Worm (Caenorhabditis elegans) whole organism, L4 larva: ENCODE results near the gene dpy-13.

Experiments used
- lsy-2 ChIP-seq, 2 experiments: fragments of 150-350 bp in 1 of 2; sonication (generic microtip) in 1 of 2; optimal IDR thresholded peaks; 2 replicates each; lab custom pipeline; 2014 to 2017; ENCODE audit warnings: missing biosample characterization in 2 of 2, missing genetic modification characterization in 2 of 2
- nhr-10 ChIP-seq: fragments of 150-350 bp; optimal IDR thresholded peaks from 2 replicates; lab custom pipeline; 2014; ENCODE audit warnings: missing biosample characterization, missing genetic modification characterization
- nhr-237 ChIP-seq: sonication (generic microtip); optimal IDR thresholded peaks from 2 replicates; lab custom pipeline; 2017; ENCODE audit warnings: missing biosample characterization, missing genetic modification characterization
- nhr-25 ChIP-seq: sonication (generic microtip); optimal IDR thresholded peaks from 2 replicates; lab custom pipeline; 2017; ENCODE audit warnings: missing genetic modification characterization, mild to moderate bottlenecking, missing compliant biosample characterization, antibody characterized with exemption, moderate library complexity, borderline replicate concordance; ENCODE audit not compliant: insufficient read depth
- pqm-1 ChIP-seq: sonication (generic microtip); optimal IDR thresholded peaks from 2 replicates; lab custom pipeline; 2017; ENCODE audit warnings: missing biosample characterization, missing genetic modification characterization
- unc-130 ChIP-seq: sonication (generic microtip); optimal IDR thresholded peaks from 2 replicates; lab custom pipeline; 2016; ENCODE audit warnings: missing genetic modification reagents, missing genetic modification characterization, missing compliant biosample characterization
- unc-62 ChIP-seq, 3 experiments: fragments of 150-350 bp in 1 of 3; sonication (generic microtip); optimal IDR thresholded peaks in 2 of 3; peaks in 1 of 3; 1 replicate in 1 of 3; 2 replicates in 2 of 3; lab custom pipeline; 2014 to 2017; ENCODE audit warnings: missing biosample characterization in 3 of 3, missing genetic modification characterization in 3 of 3, missing genetic modification reagents in 3 of 3, missing genotype in 1 of 3
- ztf-11 ChIP-seq: fragments of 150-350 bp; optimal IDR thresholded peaks from 2 replicates; lab custom pipeline; 2014; ENCODE audit warnings: missing biosample characterization, missing genetic modification characterization

ce11 chrIV:4259433-4259832 lies 24.0 kb downstream of the dpy-13 start:
- TF ChIP-seq unc-130 (GFP tag; lab: Kevin White, UChicago) (no peak), pqm-1 (peak; percentile 74), lsy-2 (tag; optimal IDR thresholded peaks at IDR 0.05; lab: Kevin White, UChicago) (no peak), nhr-10 (tag; lab: Kevin White, UChicago) (no peak), nhr-237 (tag; lab: Kevin White, UChicago) (no peak), nhr-25 (no peak), ztf-11 (tag; lab: Kevin White, UChicago) (no peak), unc-62 (GFP tag; optimal IDR thresholded peaks at IDR 0.05 in 1 of 2; lab: Kevin White, UChicago) (peak in 1 of 2 experiments; percentile 70), unc-62 (tag; optimal IDR thresholded peaks at IDR 0.05; lab: Kevin White, UChicago) (no peak)
